Worm (Caenorhabditis elegans): ENCODE measurements around the gene rgs-1.

Gene rgs-1

ce11 chrIII:10033881-10034280 is 17.5 kb upstream of the rgs-1 start, which contains the start of gene M04D8.8:
Gene M04D8.8 (plus strand): TSS chrIII:10034181.
- TF ChIP-seq odd-2 (tag; optimal IDR thresholded peaks at IDR 0.05) (no peak), ets-4 (tag; optimal IDR thresholded peaks at IDR 0.05) (no peak), sox-2 (GFP tag; IDR thresholded peaks at IDR 0.05) (no peak), ref-2 (tag; optimal IDR thresholded peaks at IDR 0.05) (no peak), lin-11 (tag; optimal IDR thresholded peaks at IDR 0.05) (no peak), ceh-9 (tag; optimal IDR thresholded peaks at IDR 0.05) (no peak), fax-1 (tag; optimal IDR thresholded peaks at IDR 0.05) (no peak), pha-4 (tag; optimal IDR thresholded peaks at IDR 0.05) (no peak), dve-1 (tag; optimal IDR thresholded peaks at IDR 0.05) (no peak), ahr-1 (tag; optimal IDR thresholded peaks at IDR 0.05) (no peak), tbx-7 (tag; optimal IDR thresholded peaks at IDR 0.05) (no peak), ceh-22 (tag; optimal IDR thresholded peaks at IDR 0.05) (no peak)

DNA sequence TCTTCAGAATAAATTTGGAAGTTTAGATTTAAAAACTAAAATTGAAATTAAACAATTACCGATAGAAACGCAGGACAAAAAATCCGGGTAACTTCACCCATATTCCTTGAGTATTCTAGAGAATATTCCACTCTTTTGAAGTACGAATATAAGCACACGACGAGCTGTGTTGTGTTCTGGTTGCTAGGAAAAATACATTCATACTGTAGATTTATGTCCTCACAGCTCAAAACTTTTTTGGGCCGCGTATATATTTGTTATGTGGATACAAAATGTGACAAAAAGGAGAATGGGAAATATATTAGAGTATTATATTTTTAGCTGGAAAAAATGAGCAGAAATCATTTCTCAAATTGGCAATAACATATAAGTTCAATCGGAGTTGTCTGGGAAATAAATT is 16.9 kb upstream of the rgs-1 start, which contains the start of gene M04D8.5:
Gene M04D8.5 (minus strand): TSS at position 101 of the 400 bp plus-strand sequence.
- TF ChIP-seq ceh-19 (GFP tag; optimal IDR thresholded peaks at IDR 0.05) = no peak
- no peak for TF ChIP-seq sdc-2 (tag; optimal IDR thresholded peaks at IDR 0.05)
- TF ChIP-seq unc-3 (GFP tag; conservative IDR thresholded peaks at IDR 0.05) = no peak
- no peak for TF ChIP-seq unc-3 (tag; optimal IDR thresholded peaks at IDR 0.05)
- TF ChIP-seq pqm-1 (tag; optimal IDR thresholded peaks at IDR 0.05) = no peak
- no peak for TF ChIP-seq tbx-2 (tag; optimal IDR thresholded peaks at IDR 0.05)
- no peak for TF ChIP-seq unc-42 (tag; optimal IDR thresholded peaks at IDR 0.05)
- no peak for TF ChIP-seq ceh-30 (tag; optimal IDR thresholded peaks at IDR 0.05)
- TF ChIP-seq odd-2 (tag; optimal IDR thresholded peaks at IDR 0.05) = no peak

- TF ChIP-seq pha-4 (tag; optimal IDR thresholded peaks at IDR 0.05) = no peak
Measured at ce11 chrIII:10030549-10030948, 14.2 kb upstream of the rgs-1 start, which contains the start of gene M04D8.4. Gene M04D8.4 (minus strand): TSS chrIII:10030649.

DNA sequence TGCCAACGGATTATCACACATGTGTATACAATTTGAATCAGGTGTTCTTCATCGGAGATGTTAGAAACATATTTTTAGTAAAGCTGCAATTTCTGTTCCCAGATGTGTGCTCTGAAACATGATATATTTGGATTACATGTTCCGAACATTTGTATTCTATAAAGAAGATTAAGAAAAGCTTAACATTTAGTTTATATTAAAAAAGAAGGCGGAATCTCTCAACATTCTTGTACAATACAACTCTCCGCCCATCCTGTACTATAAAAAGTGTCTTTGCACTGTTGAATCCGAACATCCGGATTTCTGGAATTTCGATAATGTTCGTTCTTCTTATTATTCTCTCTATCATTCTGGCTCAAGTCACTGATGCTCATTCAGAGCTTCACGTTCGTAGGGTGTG is 11.6 kb upstream of the rgs-1 start, which contains the start of gene ins-23:
Gene ins-23 (plus strand): TSS at position 301 of the 400 bp plus-strand sequence.
- no peak for TF ChIP-seq C08G9.2 (tag; optimal IDR thresholded peaks at IDR 0.05)
- no peak for TF ChIP-seq sox-4 (tag; optimal IDR thresholded peaks at IDR 0.05)
- TF ChIP-seq ceh-18 (tag; optimal IDR thresholded peaks at IDR 0.05) = no peak
- TF ChIP-seq hlh-8 (tag; optimal IDR thresholded peaks at IDR 0.05) = no peak
- no peak for TF ChIP-seq ceh-9 (tag; optimal IDR thresholded peaks at IDR 0.05)
- TF ChIP-seq F13H6.1 (tag; optimal IDR thresholded peaks at IDR 0.05) = no peak
- TF ChIP-seq hlh-30 (tag; optimal IDR thresholded peaks at IDR 0.05; ENCODE audit: insufficient read depth) = no peak
- TF ChIP-seq ahr-1 (tag; optimal IDR thresholded peaks at IDR 0.05) = no peak
- no peak for TF ChIP-seq fkh-6 (tag; optimal IDR thresholded peaks at IDR 0.05)
- no peak for TF ChIP-seq mec-3 (tag; optimal IDR thresholded peaks at IDR 0.05; ENCODE audit: borderline replicate concordance)
- TF ChIP-seq ceh-30 (tag; optimal IDR thresholded peaks at IDR 0.05) = no peak
- TF ChIP-seq nfya-1 (tag; optimal IDR thresholded peaks at IDR 0.05) = no peak
- no peak for TF ChIP-seq ceh-34 (tag; optimal IDR thresholded peaks at IDR 0.05)
- no peak for TF ChIP-seq K02D7.2 (tag; optimal IDR thresholded peaks at IDR 0.05)
- no peak for TF ChIP-seq K09A11.1 (tag; optimal IDR thresholded peaks at IDR 0.05; ENCODE audit: insufficient read depth)
- no peak for TF ChIP-seq tbx-2 (tag; optimal IDR thresholded peaks at IDR 0.05)
- TF ChIP-seq sdc-2 (tag; optimal IDR thresholded peaks at IDR 0.05) = no peak

DNA sequence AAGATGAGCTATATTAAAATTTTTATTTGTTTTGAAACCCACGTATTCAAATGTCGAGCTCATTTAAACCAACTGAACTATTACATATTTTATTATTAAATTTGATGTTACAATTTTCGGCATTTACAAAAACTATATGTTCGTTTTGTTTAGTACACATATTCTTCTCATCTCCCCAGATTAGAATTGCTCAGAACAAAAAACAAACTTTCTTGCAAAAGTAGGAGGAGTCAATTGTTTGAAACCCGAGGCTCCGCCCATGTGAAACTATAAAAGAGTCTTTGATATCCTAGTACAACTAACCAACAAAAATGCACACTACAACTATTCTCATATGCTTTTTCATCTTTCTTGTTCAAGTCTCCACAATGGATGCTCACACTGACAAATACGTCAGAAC is 9.6 kb upstream of the rgs-1 start, which contains the start of gene ins-22:
Gene ins-22 (plus strand): TSS at position 301 of the 400 bp plus-strand sequence.
- no peak for TF ChIP-seq unc-86 (tag; optimal IDR thresholded peaks at IDR 0.05)
- no peak for TF ChIP-seq ceh-48 (tag; optimal IDR thresholded peaks at IDR 0.05)
- TF ChIP-seq nhr-232 (tag; optimal IDR thresholded peaks at IDR 0.05) = no peak
- TF ChIP-seq ceh-19 (GFP tag; optimal IDR thresholded peaks at IDR 0.05) = no peak
- TF ChIP-seq ceh-31 (tag; optimal IDR thresholded peaks at IDR 0.05) = no peak
- TF ChIP-seq dmd-4 (tag; optimal IDR thresholded peaks at IDR 0.05; ENCODE audit: borderline replicate concordance) = no peak
- TF ChIP-seq tbx-2 (tag; optimal IDR thresholded peaks at IDR 0.05) = no peak
- no peak for TF ChIP-seq K09A11.1 (tag; optimal IDR thresholded peaks at IDR 0.05; ENCODE audit: insufficient read depth)
- no peak for TF ChIP-seq hlh-13 (GFP tag; optimal IDR thresholded peaks at IDR 0.05)
- no peak for TF ChIP-seq zip-5 (tag; optimal IDR thresholded peaks at IDR 0.05)
- TF ChIP-seq ceh-18 (tag; optimal IDR thresholded peaks at IDR 0.05) = no peak
- no peak for TF ChIP-seq pha-4 (tag; optimal IDR thresholded peaks at IDR 0.05)
- no peak for TF ChIP-seq ceh-6 (GFP tag; optimal IDR thresholded peaks at IDR 0.05)
- no peak for TF ChIP-seq gmeb-2 (tag; optimal IDR thresholded peaks at IDR 0.05)
- no peak for TF ChIP-seq mec-3 (tag; optimal IDR thresholded peaks at IDR 0.05; ENCODE audit: borderline replicate concordance)
- no peak for TF ChIP-seq ets-4 (tag; optimal IDR thresholded peaks at IDR 0.05)
- no peak for TF ChIP-seq sdc-2 (tag; optimal IDR thresholded peaks at IDR 0.05)
- no peak for TF ChIP-seq K02D7.2 (tag; optimal IDR thresholded peaks at IDR 0.05)
- no peak for TF ChIP-seq fkh-6 (tag; optimal IDR thresholded peaks at IDR 0.05)
